Worm (Caenorhabditis elegans) whole organism, young adult: ENCODE data around the gene K01A12.4.
A peak's percentile ranks its signal among the peaks of the same experiment; 100 is the strongest.

Experiments
- B0019.2 ChIP-seq: fragments of 200-800 bp; sonication (Bioruptor generic); conservative IDR thresholded peaks from 2 replicates; pipeline ENCODE4 v1.3.6; 2022; ENCODE audit warnings: missing genetic modification reagents, missing genetic modification characterization, missing compliant biosample characterization
- B0261.1 ChIP-seq: sonication (generic microtip); optimal IDR thresholded peaks from 2 replicates; lab custom pipeline; 2016; ENCODE audit warnings: mild to moderate bottlenecking, missing genetic modification characterization, moderate library complexity, missing compliant biosample characterization
- B0336.3 ChIP-seq: fragments of 200-800 bp; sonication (Bioruptor generic); IDR thresholded peaks from 2 replicates; pipeline ENCODE4 v1.3.6; 2022; ENCODE audit warnings: missing genetic modification characterization, missing compliant biosample characterization
- C17E4.6 ChIP-seq: fragments of 200-800 bp; sonication (Bioruptor generic); IDR thresholded peaks from 2 replicates; pipeline ENCODE4 v1.3.6; 2022; ENCODE audit warnings: missing genetic modification reagents, missing genetic modification characterization, missing compliant biosample characterization
- F10E7.11 ChIP-seq: sonication (generic microtip); optimal IDR thresholded peaks from 2 replicates; lab custom pipeline; 2017; ENCODE audit warnings: mild to moderate bottlenecking, missing genetic modification characterization, moderate library complexity, missing compliant biosample characterization
- F33H1.4 ChIP-seq: fragments of 200-800 bp; sonication (Bioruptor generic); IDR thresholded peaks from 2 replicates; pipeline ENCODE4 v1.3.6; 2022; ENCODE audit warnings: missing genetic modification reagents, missing genetic modification characterization, missing compliant biosample characterization
- F39B2.1 ChIP-seq: fragments of 200-800 bp; sonication (Bioruptor generic); IDR thresholded peaks from 2 replicates; pipeline ENCODE4 v1.3.6; 2022; ENCODE audit warnings: missing genetic modification reagents, missing genetic modification characterization, missing compliant biosample characterization
- F55B11.4 ChIP-seq: sonication (generic microtip); optimal IDR thresholded peaks from 2 replicates; lab custom pipeline; 2016; ENCODE audit warnings: missing compliant biosample characterization, missing genetic modification characterization, borderline replicate concordance; ENCODE audit not compliant: insufficient read depth
- K12H6.12 ChIP-seq: fragments of 200-800 bp; sonication (Bioruptor generic); optimal IDR thresholded peaks from 2 replicates; lab custom pipeline; 2018; ENCODE audit warnings: mild to moderate bottlenecking, missing genetic modification characterization, missing compliant biosample characterization
- T07F8.4 ChIP-seq: sonication (generic microtip); optimal IDR thresholded peaks from 2 replicates; lab custom pipeline; 2016; ENCODE audit warnings: mild to moderate bottlenecking, missing genetic modification characterization, moderate library complexity, missing compliant biosample characterization
- Y56A3A.18 ChIP-seq: fragments of 200-800 bp; sonication (Bioruptor generic); IDR thresholded peaks from 2 replicates; pipeline ENCODE4 v1.3.6; 2022; ENCODE audit warnings: missing genetic modification reagents, missing genetic modification characterization, missing compliant biosample characterization
- Y67H2A.10 ChIP-seq: fragments of 200-800 bp; sonication (Bioruptor generic); conservative IDR thresholded peaks from 2 replicates; pipeline ENCODE4 v1.3.6; 2022; ENCODE audit warnings: missing genetic modification reagents, missing genetic modification characterization, missing compliant biosample characterization
- Y79H2A.3 ChIP-seq: fragments of 200-800 bp; sonication (Bioruptor generic); conservative IDR thresholded peaks from 2 replicates; pipeline ENCODE4 v1.3.6; 2022; ENCODE audit warnings: missing genetic modification reagents, missing genetic modification characterization, missing compliant biosample characterization
- attf-3 ChIP-seq: fragments of 200-800 bp; sonication (Bioruptor generic); conservative IDR thresholded peaks from 2 replicates; pipeline ENCODE4 v1.3.6; 2022; ENCODE audit warnings: missing genetic modification reagents, missing genetic modification characterization, missing compliant biosample characterization
- bed-2 ChIP-seq: fragments of 200-800 bp; sonication (Bioruptor generic); IDR thresholded peaks from 2 replicates; pipeline ENCODE4 v1.3.6; 2022; ENCODE audit warnings: missing genetic modification reagents, missing genetic modification characterization, missing compliant biosample characterization
- ccch-3 ChIP-seq: fragments of 200-800 bp; sonication (Bioruptor generic); optimal IDR thresholded peaks from 2 replicates; lab custom pipeline; 2018; ENCODE audit warnings: mild to moderate bottlenecking, missing genetic modification characterization, missing compliant biosample characterization
- cebp-2 ChIP-seq: fragments of 200-800 bp; sonication (Bioruptor generic); IDR thresholded peaks from 2 replicates; pipeline ENCODE4 v1.3.6; 2022; ENCODE audit warnings: missing genetic modification characterization, missing compliant biosample characterization
- ceh-100 ChIP-seq: fragments of 200-800 bp; sonication (Bioruptor generic); IDR thresholded peaks from 2 replicates; pipeline ENCODE4 v1.3.6; 2022; ENCODE audit warnings: missing genetic modification reagents, missing genetic modification characterization, missing compliant biosample characterization
- ekl-4 ChIP-seq: fragments of 200-800 bp; sonication (Bioruptor generic); IDR thresholded peaks from 2 replicates; pipeline ENCODE4 v1.3.6; 2022; ENCODE audit warnings: missing genetic modification reagents, missing genetic modification characterization, missing compliant biosample characterization
- gei-17 ChIP-seq: fragments of 200-800 bp; sonication (Bioruptor generic); optimal IDR thresholded peaks from 2 replicates; lab custom pipeline; 2018; ENCODE audit warnings: mild to moderate bottlenecking, missing genetic modification characterization, missing compliant biosample characterization
- him-1 ChIP-seq: sonication (generic microtip); optimal IDR thresholded peaks from 2 replicates; lab custom pipeline; 2016; ENCODE audit warnings: missing genotype, missing genetic modification reagents, missing genetic modification characterization, missing compliant biosample characterization
- hlh-26 ChIP-seq: fragments of 200-800 bp; sonication (Bioruptor generic); conservative IDR thresholded peaks from 2 replicates; pipeline ENCODE4 v1.3.6; 2022; ENCODE audit warnings: missing genetic modification reagents, missing genetic modification characterization, missing compliant biosample characterization
- hsf-1 ChIP-seq: fragments of 200-800 bp; sonication (Bioruptor generic); IDR thresholded peaks from 2 replicates; pipeline ENCODE4 v1.3.6; 2022; ENCODE audit warnings: missing genetic modification reagents, missing genetic modification characterization, missing compliant biosample characterization
- let-607 ChIP-seq, 2 experiments: fragments of 200-800 bp in 1 of 2; sonication (Bioruptor generic) in 1 of 2; sonication (generic microtip) in 1 of 2; optimal IDR thresholded peaks; 2 replicates each; lab custom pipeline; 2016 to 2018; ENCODE audit warnings: mild to moderate bottlenecking in 2 of 2, missing compliant biosample characterization in 2 of 2, missing genetic modification characterization in 2 of 2, moderate library complexity in 2 of 2, missing genotype in 1 of 2
- lin-40 ChIP-seq: sonication (generic microtip); optimal IDR thresholded peaks from 2 replicates; lab custom pipeline; 2016; ENCODE audit warnings: missing genetic modification characterization, mild to moderate bottlenecking, missing compliant biosample characterization, missing genotype, missing genetic modification reagents
- lin-54 ChIP-seq: fragments of 200-800 bp; sonication (Bioruptor generic); optimal IDR thresholded peaks from 2 replicates; lab custom pipeline; 2018; ENCODE audit warnings: mild to moderate bottlenecking, missing genetic modification characterization, missing compliant biosample characterization
- lir-1 ChIP-seq: fragments of 200-800 bp; sonication (Bioruptor generic); conservative IDR thresholded peaks from 2 replicates; pipeline ENCODE4 v1.3.6; 2022; ENCODE audit warnings: missing genetic modification reagents, missing genetic modification characterization, missing compliant biosample characterization
- lsy-27 ChIP-seq: sonication (generic microtip); optimal IDR thresholded peaks from 2 replicates; lab custom pipeline; 2017; ENCODE audit warnings: missing genetic modification characterization, mild to moderate bottlenecking, missing compliant biosample characterization, antibody characterized with exemption, missing genotype, borderline replicate concordance; ENCODE audit not compliant: insufficient read depth
- madf-10 ChIP-seq: sonication (generic microtip); optimal IDR thresholded peaks from 2 replicates; lab custom pipeline; 2016; ENCODE audit warnings: mild to moderate bottlenecking, missing genetic modification characterization, missing compliant biosample characterization
- mel-28 ChIP-seq: sonication (generic microtip); optimal IDR thresholded peaks from 2 replicates; lab custom pipeline; 2016; ENCODE audit warnings: borderline replicate concordance, mild to moderate bottlenecking, missing genetic modification characterization, missing compliant biosample characterization
- mxl-1 ChIP-seq: sonication (generic microtip); optimal IDR thresholded peaks from 2 replicates; lab custom pipeline; 2016; ENCODE audit warnings: missing genetic modification characterization, missing compliant biosample characterization
- nfya-2 ChIP-seq: fragments of 200-800 bp; sonication (Bioruptor generic); IDR thresholded peaks from 2 replicates; pipeline ENCODE4 v1.3.6; 2022; ENCODE audit warnings: missing genetic modification reagents, missing genetic modification characterization, missing compliant biosample characterization
- nhr-27 ChIP-seq: fragments of 200-800 bp; sonication (Bioruptor generic); optimal IDR thresholded peaks from 2 replicates; lab custom pipeline; 2018; ENCODE audit warnings: mild to moderate bottlenecking, missing genetic modification characterization, moderate library complexity, missing compliant biosample characterization
- pha-4 ChIP-seq: fragments of 150-350 bp; sonication (generic microtip); optimal IDR thresholded peaks from 2 replicates; lab custom pipeline; 2014; ENCODE audit warnings: missing biosample characterization, missing genetic modification reagents, missing genetic modification characterization
- rec-8 ChIP-seq, 2 experiments: sonication (generic microtip); optimal IDR thresholded peaks; 2 replicates each; lab custom pipeline; 2016; ENCODE audit warnings: mild to moderate bottlenecking in 2 of 2, missing genetic modification characterization in 2 of 2, missing genetic modification reagents in 2 of 2, missing genotype in 2 of 2, missing biosample characterization in 1 of 2, missing compliant biosample characterization in 1 of 2, moderate library complexity in 1 of 2
- repo-1 ChIP-seq: sonication (generic microtip); optimal IDR thresholded peaks from 2 replicates; lab custom pipeline; 2017; ENCODE audit warnings: mild to moderate bottlenecking, missing genetic modification characterization, missing compliant biosample characterization
- rpc-1 ChIP-seq, 2 experiments: fragments of 150-350 bp in 1 of 2; sonication (generic microtip) in 1 of 2; optimal IDR thresholded peaks; 2 replicates each; lab custom pipeline; 2014 to 2018; ENCODE audit warnings: missing biosample characterization in 1 of 2, missing genetic modification characterization in 1 of 2, missing genetic modification reagents in 1 of 2, missing genotype in 1 of 2
- sdz-38 ChIP-seq: sonication (generic microtip); optimal IDR thresholded peaks from 2 replicates; lab custom pipeline; 2016; ENCODE audit warnings: missing genotype, missing genetic modification characterization, missing compliant biosample characterization
- snpc-1.1 ChIP-seq: sonication (generic microtip); optimal IDR thresholded peaks from 2 replicates; lab custom pipeline; 2017; ENCODE audit warnings: missing genetic modification characterization, mild to moderate bottlenecking, missing compliant biosample characterization, antibody characterized with exemption, moderate library complexity, missing genotype, missing genetic modification reagents; ENCODE audit not compliant: insufficient read depth
- snpc-4 ChIP-seq, 5 experiments: fragments of 150-350 bp in 1 of 5; sonication (generic microtip) in 4 of 5; optimal IDR thresholded peaks; 2 replicates each; lab custom pipeline; 2014 to 2018; ENCODE audit warnings: missing genetic modification characterization in 5 of 5, missing biosample characterization in 3 of 5, antibody characterized with exemption in 2 of 5, mild to moderate bottlenecking in 2 of 5, missing compliant biosample characterization in 2 of 5, missing genotype in 2 of 5, moderate library complexity in 2 of 5, missing genetic modification reagents in 1 of 5
- somi-1 ChIP-seq: fragments of 200-800 bp; sonication (Bioruptor generic); optimal IDR thresholded peaks from 2 replicates; lab custom pipeline; 2018; ENCODE audit warnings: mild to moderate bottlenecking, missing genetic modification characterization, missing compliant biosample characterization
- tbx-9 ChIP-seq: sonication (generic microtip); optimal IDR thresholded peaks from 2 replicates; lab custom pipeline; 2016; ENCODE audit warnings: borderline replicate concordance, missing genetic modification characterization, inconsistent platforms, missing compliant biosample characterization
- ztf-25 ChIP-seq: fragments of 200-800 bp; sonication (Bioruptor generic); IDR thresholded peaks from 2 replicates; pipeline ENCODE4 v1.3.6; 2022; ENCODE audit warnings: missing genetic modification reagents, missing genetic modification characterization, missing compliant biosample characterization
- ztf-28 ChIP-seq: fragments of 200-800 bp; sonication (Bioruptor generic); IDR thresholded peaks from 2 replicates; pipeline ENCODE4 v1.3.6; 2022; ENCODE audit warnings: missing genetic modification reagents, missing genetic modification characterization, missing compliant biosample characterization
- ztf-3 ChIP-seq: fragments of 200-800 bp; sonication (Bioruptor generic); optimal IDR thresholded peaks from 2 replicates; lab custom pipeline; 2018; ENCODE audit warnings: mild to moderate bottlenecking, missing genetic modification characterization, missing compliant biosample characterization
- ztf-6 ChIP-seq: fragments of 200-800 bp; sonication (Bioruptor generic); IDR thresholded peaks from 2 replicates; pipeline ENCODE4 v1.3.6; 2022; ENCODE audit warnings: missing genetic modification reagents, missing genetic modification characterization, missing compliant biosample characterization

The K01A12.4 gene

DNA sequence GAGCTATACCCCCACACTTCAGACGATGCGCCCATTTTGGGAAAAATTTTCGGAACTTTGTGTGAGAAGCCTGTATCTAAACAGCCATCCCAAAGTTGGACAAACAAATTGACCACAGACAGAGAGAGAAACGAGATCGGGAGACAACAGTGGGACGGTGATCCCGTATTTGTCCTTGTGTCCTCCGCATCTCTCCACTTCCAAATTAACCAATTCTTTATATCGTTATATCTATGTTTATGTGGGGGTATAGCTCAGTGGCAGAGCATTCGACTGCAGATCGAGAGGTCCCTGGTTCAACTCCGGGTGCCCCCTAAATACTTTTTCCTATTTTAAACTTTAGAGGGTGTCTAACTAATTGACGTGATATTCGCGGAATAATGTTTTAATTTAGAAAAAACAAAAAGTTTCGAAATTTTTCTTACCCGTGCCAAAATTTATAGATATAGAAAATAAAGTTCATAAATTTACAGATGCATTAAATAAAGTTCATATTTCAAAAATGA, 28.0 kb downstream of the K01A12.4 start (continued):
- peak; percentile 69; the same call in 1 of the 2 replicates for TF ChIP-seq ztf-25 (GFP tag; lab: Robert Waterston, UW)
- TF ChIP-seq snpc-1.1 (tag; lab: Kevin White, UChicago), result no peak
- TF ChIP-seq lir-1 (GFP tag; lab: Robert Waterston, UW), result no peak
- no peak for TF ChIP-seq gei-17 (GFP tag; lab: Kevin White, UChicago)
- TF ChIP-seq B0261.1 (tag; lab: Kevin White, UChicago), result peak; percentile 91
- peak; percentile 44; the same call in 1 of the 2 replicates for TF ChIP-seq hsf-1 (GFP tag; lab: Robert Waterston, UW)
- no peak for TF ChIP-seq F33H1.4 (GFP tag; lab: Robert Waterston, UW)
- TF ChIP-seq tbx-9 (tag; lab: Kevin White, UChicago), result no peak
- no peak for TF ChIP-seq Y79H2A.3 (GFP tag; lab: Robert Waterston, UW)
- TF ChIP-seq repo-1 (tag; lab: Kevin White, UChicago), result peak; percentile 55
- no peak; the same call in 1 of the 2 replicates for TF ChIP-seq F39B2.1 (GFP tag; lab: Robert Waterston, UW)
- no peak for TF ChIP-seq bed-2 (GFP tag; lab: Robert Waterston, UW)
- no peak for TF ChIP-seq hlh-26 (GFP tag; lab: Robert Waterston, UW)
- TF ChIP-seq sdz-38, result no peak
- TF ChIP-seq nfya-2, result no peak
- no peak for TF ChIP-seq lin-54
- no peak for TF ChIP-seq pha-4 (tag; lab: Kevin White, UChicago)
- peak; percentile 3 for TF ChIP-seq somi-1 (GFP tag; lab: Kevin White, UChicago)
- TF ChIP-seq rpc-1 (optimal IDR thresholded peaks at IDR 0.05; lab: Kevin White, UChicago), result peak; percentile 88
- peak; percentile 97 for TF ChIP-seq rpc-1 (tag; optimal IDR thresholded peaks at IDR 0.05; lab: Kevin White, UChicago)
- no peak for TF ChIP-seq ceh-100 (GFP tag; lab: Robert Waterston, UW)
- TF ChIP-seq T07F8.4 (tag; lab: Kevin White, UChicago), result peak; percentile 62
- no peak for TF ChIP-seq ztf-3 (GFP tag; lab: Kevin White, UChicago)
- TF ChIP-seq let-607 (tag; optimal IDR thresholded peaks at IDR 0.05; lab: Kevin White, UChicago), result peak in 1 of 2 experiments; percentile 42
- TF ChIP-seq B0019.2, result no peak
- no peak for TF ChIP-seq F10E7.11 (tag; lab: Kevin White, UChicago)
- no peak for TF ChIP-seq mel-28 (tag; lab: Kevin White, UChicago)
- TF ChIP-seq F55B11.4 (tag; lab: Kevin White, UChicago), result no peak
- TF ChIP-seq lin-40 (tag; lab: Kevin White, UChicago), result peak; percentile 16
- TF ChIP-seq cebp-2, result peak; percentile 80; the same call in 1 of the 2 replicates
- no peak for TF ChIP-seq B0336.3 (GFP tag; lab: Robert Waterston, UW)
- no peak for TF ChIP-seq K12H6.12 (tag; lab: Kevin White, UChicago)
- TF ChIP-seq attf-3, result no peak
- no peak for TF ChIP-seq ztf-28 (GFP tag; lab: Robert Waterston, UW)
- no peak for TF ChIP-seq Y67H2A.10 (GFP tag; lab: Robert Waterston, UW)
- TF ChIP-seq ztf-6, result 0 out of 2 replicates have a peak, but pooled peaks have one; percentile 24
- TF ChIP-seq snpc-4 (GFP tag; optimal IDR thresholded peaks at IDR 0.05; lab: Kevin White, UChicago), result peak; percentile 61
- peak in 2 of 4 experiments; percentile 53 to 63 for TF ChIP-seq snpc-4 (tag; optimal IDR thresholded peaks at IDR 0.05; lab: Kevin White, UChicago)
- peak; percentile 71 for TF ChIP-seq mxl-1
- no peak for TF ChIP-seq C17E4.6 (GFP tag; lab: Robert Waterston, UW)
- TF ChIP-seq ccch-3 (GFP tag; lab: Kevin White, UChicago), result peak; percentile 3
- no peak for TF ChIP-seq Y56A3A.18 (GFP tag; lab: Robert Waterston, UW)
- TF ChIP-seq lsy-27 (tag; lab: Kevin White, UChicago), result no peak
- TF ChIP-seq madf-10, result peak; percentile 18
- peak; percentile 56; the same call in 1 of the 2 replicates for TF ChIP-seq ekl-4 (GFP tag; lab: Robert Waterston, UW)
- TF ChIP-seq rec-8 (tag; optimal IDR thresholded peaks at IDR 0.05; lab: Kevin White, UChicago), result peak; percentile 54 to 61
- TF ChIP-seq nhr-27 (tag; lab: Kevin White, UChicago), result peak; percentile 1
- peak; percentile 35 for TF ChIP-seq him-1 (tag; lab: Kevin White, UChicago)
